Worm (Caenorhabditis elegans): ENCODE measurements around the gene clec-258.

DNA sequence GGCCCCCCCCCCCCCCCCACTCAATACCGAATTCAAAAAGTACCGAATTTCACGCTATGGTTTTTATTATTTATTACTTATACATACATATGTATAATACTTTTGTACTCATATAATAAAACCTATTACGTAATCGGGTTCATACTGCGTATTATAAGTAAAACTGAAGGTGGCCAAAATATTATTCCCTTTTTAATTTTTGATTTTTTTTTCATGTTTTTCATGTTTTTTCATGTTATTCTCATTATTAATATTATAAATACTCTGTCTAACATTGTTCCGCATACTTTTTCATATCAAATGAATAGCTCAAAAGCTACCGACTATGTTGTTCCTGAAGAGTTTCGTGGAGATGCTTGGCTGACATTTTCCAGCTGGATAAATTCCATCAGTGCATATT lies 47.9 kb downstream of the clec-258 start, which contains the start of gene srw-38:
- no peak for TF ChIP-seq tlf-1 (GFP tag; optimal IDR thresholded peaks at IDR 0.05)
- no peak for TF ChIP-seq ztf-6 (GFP tag; IDR thresholded peaks at IDR 0.05)
- TF ChIP-seq rpc-1 (optimal IDR thresholded peaks at IDR 0.05): no peak
- TF ChIP-seq rpc-1 (tag; optimal IDR thresholded peaks at IDR 0.05): no peak
- TF ChIP-seq Y53G8AR.9 (GFP tag; conservative IDR thresholded peaks at IDR 0.05): no peak
- TF ChIP-seq snpc-4 (GFP tag; optimal IDR thresholded peaks at IDR 0.05): no peak
- no peak for TF ChIP-seq snpc-4 (tag; optimal IDR thresholded peaks at IDR 0.05)

All from whole organism, young adult.